Worm (Caenorhabditis elegans) whole organism, midembryonic: ENCODE data around the gene H40L08.8.

Source experiments
- flt-1 ChIP-seq: fragments of 200-800 bp; sonication (Bioruptor generic); IDR thresholded peaks from 2 replicates; pipeline ENCODE4 v1.3.6; 2022; ENCODE audit warnings: missing genetic modification characterization, missing compliant biosample characterization
- klf-2 ChIP-seq: fragments of 200-800 bp; sonication (Bioruptor generic); conservative IDR thresholded peaks from 2 replicates; pipeline ENCODE4 v1.3.6; 2022; ENCODE audit warnings: missing genetic modification reagents, missing genetic modification characterization, missing compliant biosample characterization
- med-1 ChIP-seq: sonication (generic microtip); optimal IDR thresholded peaks from 2 replicates; lab custom pipeline; 2017; ENCODE audit warnings: missing genetic modification characterization, mild to moderate bottlenecking, missing compliant biosample characterization, antibody characterized with exemption, missing genetic modification reagents; ENCODE audit not compliant: insufficient read depth
- ztf-23 ChIP-seq: fragments of 200-800 bp; sonication (Bioruptor generic); IDR thresholded peaks from 2 replicates; pipeline ENCODE4 v1.3.6; 2022; ENCODE audit warnings: missing genetic modification reagents, missing genetic modification characterization, missing compliant biosample characterization
- ztf-29 ChIP-seq: fragments of 200-800 bp; sonication (Bioruptor generic); IDR thresholded peaks from 2 replicates; pipeline ENCODE4 v1.3.6; 2022; ENCODE audit warnings: missing genetic modification reagents, missing genetic modification characterization, missing compliant biosample characterization

DNA sequence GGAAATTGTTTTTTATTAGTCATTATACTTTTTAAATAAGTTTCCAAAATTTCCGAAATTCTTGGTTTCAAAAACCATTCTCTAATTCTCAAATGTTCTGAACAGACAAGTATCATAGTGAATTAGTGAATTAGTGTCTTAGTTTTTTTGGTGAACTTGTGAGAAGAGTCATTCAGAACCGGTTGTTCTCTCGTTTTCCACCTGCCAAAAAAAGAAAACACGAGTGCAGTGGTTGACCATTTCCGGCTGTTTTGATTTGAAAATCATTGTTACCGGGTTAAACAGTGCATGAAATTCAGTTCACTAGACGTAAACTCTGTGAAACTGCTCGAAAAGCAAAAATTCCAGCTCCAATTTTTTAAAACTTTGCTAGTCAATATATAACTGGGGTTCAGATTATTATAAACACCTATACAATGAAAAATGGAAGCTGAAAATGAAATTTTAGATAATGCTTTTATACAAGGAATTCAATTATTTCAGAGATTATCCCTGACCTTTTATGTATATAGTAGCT, 37.7 kb downstream of the H40L08.8 start:
- TF ChIP-seq med-1 (GFP tag; lab: Kevin White, UChicago) (no peak), ztf-29 (no peak), flt-1 (GFP tag; lab: Robert Waterston, UW) (no peak), klf-2 (GFP tag; lab: Robert Waterston, UW) (no peak), ztf-23 (no peak)
